Fruit fly (Drosophila melanogaster) whole organism, pupa: ENCODE data around the gene tacc.

Source experiments
- CG12605 ChIP-seq: fragments of 200-800 bp; sonication (Bioruptor generic); IDR thresholded peaks from 2 replicates; pipeline ENCODE4 v1.3.6; 2022; ENCODE audit warnings: missing biosample characterization, missing genetic modification characterization
- CG4496 ChIP-seq: fragments of 200-800 bp; sonication (Bioruptor generic); IDR thresholded peaks from 3 replicates; pipeline ENCODE4 v1.3.6; 2022; ENCODE audit warnings: missing biosample characterization, missing genetic modification characterization

DNA sequence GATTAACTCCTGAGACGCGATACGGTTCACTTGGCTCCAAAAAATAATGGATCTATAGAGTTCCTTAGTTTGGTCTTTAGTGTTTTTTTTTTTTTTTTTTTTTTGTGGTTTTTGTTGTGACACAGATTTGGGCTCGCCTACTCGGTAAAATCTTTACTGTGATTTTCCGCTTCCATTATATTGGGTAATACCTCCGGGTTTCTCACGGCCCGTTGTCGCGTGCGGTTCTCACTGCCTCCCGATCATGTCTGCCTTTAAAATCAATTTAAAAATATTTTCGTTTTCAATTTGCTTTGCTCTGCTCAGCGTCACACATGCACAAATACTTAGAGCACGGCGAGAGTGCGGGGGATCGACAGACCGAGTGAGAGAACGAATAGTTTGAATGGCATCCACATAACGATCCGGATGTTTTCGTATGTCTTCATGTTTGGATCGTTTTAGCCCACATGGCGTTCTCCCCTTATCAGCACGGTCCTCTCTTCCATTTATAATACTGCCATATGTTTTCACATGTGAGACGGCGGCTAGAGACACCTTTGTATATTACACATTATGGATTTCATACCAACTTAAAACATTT is 2.6 kb downstream of the tacc start:
- TF ChIP-seq CG12605 (GFP tag; lab: Robert Waterston, UW) (no peak), CG4496 (GFP tag; lab: Robert Waterston, UW) (no peak)
